Worm (Caenorhabditis elegans) whole organism, L3 larva: ENCODE measurements around the gene eat-2.

Experiments used
- R02D3.7 ChIP-seq: fragments of 150-350 bp; optimal IDR thresholded peaks from 2 replicates; lab custom pipeline; 2014; ENCODE audit warnings: missing biosample characterization, missing genetic modification characterization
- aly-2 ChIP-seq: fragments of 150-350 bp; optimal IDR thresholded peaks from 2 replicates; lab custom pipeline; 2014; ENCODE audit warnings: missing biosample characterization, missing genetic modification characterization
- ama-1 ChIP-seq: fragments of 150-350 bp; optimal IDR thresholded peaks from 2 replicates; lab custom pipeline; 2018
- ceh-16 ChIP-seq: sonication (generic microtip); optimal IDR thresholded peaks from 2 replicates; lab custom pipeline; 2017; ENCODE audit warnings: missing biosample characterization, missing genetic modification characterization
- ceh-28 ChIP-seq: fragments of 150-350 bp; optimal IDR thresholded peaks from 2 replicates; lab custom pipeline; 2014; ENCODE audit warnings: missing biosample characterization, missing genetic modification reagents, missing genetic modification characterization
- ceh-9 ChIP-seq: sonication (generic microtip); optimal IDR thresholded peaks from 2 replicates; lab custom pipeline; 2018; ENCODE audit warnings: missing biosample characterization, missing genetic modification characterization
- daf-12 ChIP-seq: fragments of 150-350 bp; optimal IDR thresholded peaks from 2 replicates; lab custom pipeline; 2014; ENCODE audit warnings: missing biosample characterization, missing genetic modification reagents, missing genetic modification characterization
- egl-5 ChIP-seq: fragments of 150-350 bp; optimal IDR thresholded peaks from 2 replicates; lab custom pipeline; 2017; ENCODE audit warnings: missing biosample characterization, missing genetic modification reagents, missing genetic modification characterization, inconsistent platforms
- elt-1 ChIP-seq: fragments of 150-350 bp; optimal IDR thresholded peaks from 2 replicates; lab custom pipeline; 2014; ENCODE audit warnings: missing biosample characterization, missing genetic modification characterization
- elt-3 ChIP-seq, 3 experiments: fragments of 150-350 bp in 1 of 3; sonication (generic microtip) in 2 of 3; optimal IDR thresholded peaks; 2 replicates in 2 of 3; 4 replicates in 1 of 3; lab custom pipeline; 2014 to 2017; ENCODE audit warnings: missing biosample characterization in 3 of 3, missing genetic modification characterization in 3 of 3
- fkh-10 ChIP-seq: sonication (generic microtip); optimal IDR thresholded peaks from 2 replicates; lab custom pipeline; 2017; ENCODE audit warnings: missing biosample characterization, missing genetic modification reagents, missing genetic modification characterization
- fos-1 ChIP-seq: fragments of 150-350 bp; optimal IDR thresholded peaks from 2 replicates; lab custom pipeline; 2014; ENCODE audit warnings: missing biosample characterization, missing genetic modification characterization
- hmg-11 ChIP-seq: sonication (generic microtip); optimal IDR thresholded peaks from 2 replicates; lab custom pipeline; 2016; ENCODE audit warnings: missing genetic modification characterization, missing compliant biosample characterization
- jun-1 ChIP-seq: fragments of 150-350 bp; optimal IDR thresholded peaks from 2 replicates; lab custom pipeline; 2014; ENCODE audit warnings: missing biosample characterization, missing genetic modification reagents, missing genetic modification characterization
- lin-15B ChIP-seq: fragments of 150-350 bp; optimal IDR thresholded peaks from 2 replicates; lab custom pipeline; 2014; ENCODE audit warnings: missing biosample characterization, missing genetic modification characterization
- lin-39 ChIP-seq: fragments of 150-350 bp; optimal IDR thresholded peaks from 2 replicates; lab custom pipeline; 2018; ENCODE audit warnings: missing biosample characterization, missing genetic modification reagents, missing genetic modification characterization
- lsy-12 ChIP-seq: sonication (generic microtip); optimal IDR thresholded peaks from 2 replicates; lab custom pipeline; 2016; ENCODE audit warnings: mild to moderate bottlenecking, missing genetic modification characterization, missing compliant biosample characterization
- mdl-1 ChIP-seq: fragments of 150-350 bp; optimal IDR thresholded peaks from 2 replicates; lab custom pipeline; 2014; ENCODE audit warnings: missing biosample characterization, missing genetic modification characterization
- mml-1 ChIP-seq: fragments of 150-350 bp; sonication (generic microtip); optimal IDR thresholded peaks from 3 replicates; lab custom pipeline; 2014; ENCODE audit warnings: missing biosample characterization, missing genetic modification characterization
- nhr-11 ChIP-seq: fragments of 150-350 bp; optimal IDR thresholded peaks from 2 replicates; lab custom pipeline; 2014; ENCODE audit warnings: missing biosample characterization, missing genetic modification characterization
- nhr-12 ChIP-seq: fragments of 150-350 bp; optimal IDR thresholded peaks from 2 replicates; lab custom pipeline; 2014; ENCODE audit warnings: missing biosample characterization, missing genetic modification characterization
- nhr-237 ChIP-seq: fragments of 150-350 bp; optimal IDR thresholded peaks from 2 replicates; lab custom pipeline; 2014; ENCODE audit warnings: missing biosample characterization, missing genetic modification characterization
- nhr-25 ChIP-seq: sonication (generic microtip); optimal IDR thresholded peaks from 2 replicates; lab custom pipeline; 2017; ENCODE audit warnings: missing biosample characterization, missing genetic modification characterization
- nhr-28 ChIP-seq: fragments of 150-350 bp; optimal IDR thresholded peaks from 2 replicates; lab custom pipeline; 2014; ENCODE audit warnings: missing biosample characterization, missing genetic modification characterization
- nhr-43 ChIP-seq: sonication (generic microtip); optimal IDR thresholded peaks from 2 replicates; lab custom pipeline; 2016; ENCODE audit warnings: mild to moderate bottlenecking, missing genetic modification characterization, missing compliant biosample characterization; ENCODE audit not compliant: poor library complexity, severe bottlenecking
- nhr-67 ChIP-seq: fragments of 150-350 bp; optimal IDR thresholded peaks from 2 replicates; lab custom pipeline; 2014; ENCODE audit warnings: missing biosample characterization, missing genetic modification characterization
- nhr-76 ChIP-seq: fragments of 150-350 bp; sonication (generic microtip); optimal IDR thresholded peaks from 5 replicates; lab custom pipeline; 2014; ENCODE audit warnings: missing biosample characterization, missing genetic modification characterization
- nhr-77 ChIP-seq: fragments of 150-350 bp; optimal IDR thresholded peaks from 2 replicates; lab custom pipeline; 2014; ENCODE audit warnings: missing biosample characterization, missing genetic modification characterization
- pqm-1 ChIP-seq: fragments of 150-350 bp; optimal IDR thresholded peaks from 2 replicates; lab custom pipeline; 2017; ENCODE audit warnings: missing biosample characterization, missing genetic modification characterization, inconsistent platforms
- sea-2 ChIP-seq: fragments of 150-350 bp; sonication (generic microtip); optimal IDR thresholded peaks from 4 replicates; lab custom pipeline; 2014; ENCODE audit warnings: missing biosample characterization, missing genetic modification reagents, missing genetic modification characterization
- snpc-4 ChIP-seq: fragments of 150-350 bp; optimal IDR thresholded peaks from 2 replicates; lab custom pipeline; 2014; ENCODE audit warnings: missing biosample characterization, missing genetic modification characterization
- tbx-2 ChIP-seq: sonication (generic microtip); optimal IDR thresholded peaks from 2 replicates; lab custom pipeline; 2016; ENCODE audit warnings: mild to moderate bottlenecking, missing genetic modification characterization, missing compliant biosample characterization
- zag-1 ChIP-seq: fragments of 150-350 bp; optimal IDR thresholded peaks from 2 replicates; lab custom pipeline; 2014; ENCODE audit warnings: missing biosample characterization, missing genetic modification characterization
- ztf-11 ChIP-seq: fragments of 150-350 bp; optimal IDR thresholded peaks from 2 replicates; lab custom pipeline; 2014; ENCODE audit warnings: missing biosample characterization, missing genetic modification characterization
- ztf-4 ChIP-seq: fragments of 150-350 bp; optimal IDR thresholded peaks from 2 replicates; lab custom pipeline; 2014; ENCODE audit warnings: missing biosample characterization, missing genetic modification characterization

Gene eat-2

ce11 chrII:14171558-14171957, at the start of gene eat-2:
Gene eat-2, minus strand, starts transcription at chrII:14171658.
- TF ChIP-seq nhr-76 (tag; lab: Kevin White, UChicago) = no peak
- TF ChIP-seq jun-1 (tag; lab: Kevin White, UChicago) = no peak
- TF ChIP-seq nhr-12 (tag; lab: Kevin White, UChicago) = no peak
- TF ChIP-seq mml-1 (tag; lab: Kevin White, UChicago) = no peak
- no peak for TF ChIP-seq egl-5
- TF ChIP-seq aly-2 (tag; lab: Kevin White, UChicago) = no peak
- no peak for TF ChIP-seq elt-3 (tag; optimal IDR thresholded peaks at IDR 0.05; lab: Kevin White, UChicago)
- no peak for TF ChIP-seq hmg-11 (tag; lab: Kevin White, UChicago)
- TF ChIP-seq, all 47 proteins: peak for 0

DNA sequence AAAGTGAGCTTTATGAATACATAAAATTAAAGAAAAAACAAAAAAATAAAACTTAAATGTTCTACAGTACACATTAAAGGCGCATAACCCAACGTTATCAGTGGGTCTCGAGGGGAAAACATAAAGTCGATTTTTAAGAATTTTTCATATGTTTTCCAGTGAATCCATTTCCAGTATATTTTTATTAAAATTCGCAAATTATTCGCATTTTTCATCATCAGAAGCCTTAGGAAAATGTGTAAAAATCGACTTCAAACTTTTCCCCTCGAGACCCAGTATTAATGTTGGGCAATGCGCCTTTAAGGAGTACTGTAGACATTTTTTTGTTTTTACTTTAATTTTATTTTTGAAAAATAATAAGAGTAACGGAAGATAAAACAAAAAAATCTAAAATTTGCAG, 46.7 kb upstream of the eat-2 start:
- TF ChIP-seq ama-1 (lab: Kevin White, UChicago) (no peak), nhr-43 (tag; lab: Kevin White, UChicago) (no peak), ceh-9 (tag; lab: Kevin White, UChicago) (no peak), nhr-67 (tag; lab: Kevin White, UChicago) (no peak)

DNA sequence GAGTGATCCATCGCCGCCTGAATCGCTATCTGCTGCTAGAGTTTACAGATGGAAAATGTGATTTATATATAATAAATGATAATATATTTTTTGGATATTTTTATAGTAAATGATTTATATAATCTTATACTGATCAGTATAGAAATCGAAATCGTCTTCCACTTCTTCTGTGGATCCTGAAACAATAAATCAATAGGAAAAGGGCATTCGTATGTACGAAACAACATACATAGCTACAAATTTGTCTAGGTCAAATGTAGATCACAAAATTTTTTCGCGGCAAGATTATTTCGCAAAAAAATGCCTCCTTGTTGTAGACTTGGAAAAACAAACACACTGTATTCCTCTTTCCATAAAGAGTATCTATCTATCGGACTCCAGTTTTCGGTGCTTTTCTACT, 42.7 kb upstream of the eat-2 start, which contains the start of gene Y48B6A.10:
Y48B6A.10 (plus strand) TSS at position 301 of the 400 bp plus-strand sequence.
- TF ChIP-seq ztf-4 (tag; lab: Kevin White, UChicago) = no peak
- TF ChIP-seq nhr-43 (tag; lab: Kevin White, UChicago) = no peak
- TF ChIP-seq lsy-12 = no peak
- TF ChIP-seq daf-12 (tag; lab: Kevin White, UChicago) = no peak
- no peak for TF ChIP-seq nhr-12 (tag; lab: Kevin White, UChicago)
- no peak for TF ChIP-seq pqm-1 (tag; lab: Kevin White, UChicago)
- TF ChIP-seq lin-39 (tag; lab: Kevin White, UChicago) = no peak
- no peak for TF ChIP-seq aly-2 (tag; lab: Kevin White, UChicago)
- TF ChIP-seq nhr-77 (tag; lab: Kevin White, UChicago) = no peak
- no peak for TF ChIP-seq fkh-10 (GFP tag; lab: Kevin White, UChicago)
- no peak for TF ChIP-seq nhr-11 (tag; lab: Kevin White, UChicago)
- TF ChIP-seq fos-1 (tag; lab: Kevin White, UChicago) = no peak
- TF ChIP-seq, all 47 proteins: peak for 0

ce11 chrII:14211118-14211517, 39.7 kb upstream of the eat-2 start, which contains the start of gene hot-7:
Gene hot-7, plus strand, starts transcription at chrII:14211418.
- TF ChIP-seq elt-1 (tag; lab: Kevin White, UChicago) (no peak), lsy-12 (no peak), fos-1 (tag; lab: Kevin White, UChicago) (no peak), tbx-2 (tag; lab: Kevin White, UChicago) (no peak), nhr-76 (tag; lab: Kevin White, UChicago) (no peak), nhr-28 (tag; lab: Kevin White, UChicago) (no peak), sea-2 (GFP tag; lab: Kevin White, UChicago) (no peak), snpc-4 (tag; lab: Kevin White, UChicago) (no peak), ceh-28 (tag; lab: Kevin White, UChicago) (no peak), ceh-16 (tag; lab: Kevin White, UChicago) (no peak), nhr-77 (tag; lab: Kevin White, UChicago) (no peak), lin-15B (tag; lab: Kevin White, UChicago) (no peak), nhr-237 (no peak), aly-2 (tag; lab: Kevin White, UChicago) (no peak), zag-1 (no peak), ztf-11 (no peak), ceh-9 (tag; lab: Kevin White, UChicago) (no peak), ama-1 (lab: Kevin White, UChicago) (no peak)

DNA sequence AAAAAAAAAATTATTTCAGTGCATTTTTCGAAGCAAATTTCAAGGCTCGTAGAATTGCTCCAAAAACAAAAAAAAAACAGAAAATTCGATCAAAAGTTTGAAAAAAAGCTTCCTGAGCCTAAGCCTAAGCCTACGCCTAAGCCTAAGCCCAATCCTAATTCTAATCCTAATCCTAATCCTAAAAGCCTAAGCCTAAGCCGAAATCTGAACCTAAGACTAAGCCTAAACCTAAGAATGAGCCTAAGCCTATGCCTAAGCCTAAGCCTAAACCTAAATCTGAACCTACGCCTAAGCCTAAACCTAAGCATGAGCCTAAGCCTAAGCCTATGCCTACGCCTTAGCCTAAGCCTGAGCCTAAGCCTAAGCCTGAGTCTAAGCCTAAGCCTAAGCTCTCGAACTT, 34.8 kb upstream of the eat-2 start:
- TF ChIP-seq ztf-11 = no peak
- no peak for TF ChIP-seq R02D3.7 (tag; lab: Kevin White, UChicago)
- no peak for TF ChIP-seq mdl-1
- TF ChIP-seq ceh-9 (tag; lab: Kevin White, UChicago) = no peak
- no peak for TF ChIP-seq nhr-25 (tag; lab: Kevin White, UChicago)
